Worm (Caenorhabditis elegans) whole organism, L4 larva: ENCODE results near the gene T14A8.2.

ENCODE experiments used
- F49E8.2 ChIP-seq: sonication (generic microtip); optimal IDR thresholded peaks from 2 replicates; lab custom pipeline; 2016; ENCODE audit warnings: missing compliant biosample characterization, mild to moderate bottlenecking, missing genetic modification characterization, borderline replicate concordance
- ZK546.5 ChIP-seq, 2 experiments: sonication (generic microtip); optimal IDR thresholded peaks; 2 replicates each; lab custom pipeline; 2017; ENCODE audit warnings: missing biosample characterization in 2 of 2, missing genetic modification characterization in 2 of 2
- ama-1 ChIP-seq: fragments of 150-350 bp; optimal IDR thresholded peaks from 2 replicates; lab custom pipeline; 2014; ENCODE audit warnings: inconsistent platforms, mixed read lengths
- daf-12 ChIP-seq: fragments of 150-350 bp; optimal IDR thresholded peaks from 2 replicates; lab custom pipeline; 2014; ENCODE audit warnings: missing biosample characterization, missing genetic modification reagents, missing genetic modification characterization
- dmd-8 ChIP-seq: fragments of 200-800 bp; sonication (Bioruptor generic); IDR thresholded peaks from 2 replicates; pipeline ENCODE4 v1.3.6; 2022; ENCODE audit warnings: missing genetic modification characterization, missing compliant biosample characterization
- egl-27 ChIP-seq: sonication (generic microtip); optimal IDR thresholded peaks from 3 replicates; lab custom pipeline; 2017; ENCODE audit warnings: missing biosample characterization, missing genetic modification reagents, missing genetic modification characterization
- fkh-10 ChIP-seq: fragments of 150-350 bp; optimal IDR thresholded peaks from 2 replicates; lab custom pipeline; 2014; ENCODE audit warnings: missing biosample characterization, missing genetic modification reagents, missing genetic modification characterization
- lir-3 ChIP-seq: sonication (generic microtip); optimal IDR thresholded peaks from 2 replicates; lab custom pipeline; 2016; ENCODE audit warnings: mild to moderate bottlenecking, missing genetic modification characterization, missing compliant biosample characterization
- nhr-76 ChIP-seq: fragments of 150-350 bp; optimal IDR thresholded peaks from 2 replicates; lab custom pipeline; 2014; ENCODE audit warnings: missing biosample characterization, missing genetic modification characterization
- pha-4 ChIP-seq, 2 experiments: fragments of 150-350 bp in 1 of 2; fragments of 200-800 bp in 1 of 2; sonication (Bioruptor generic) in 1 of 2; IDR thresholded peaks in 1 of 2; optimal IDR thresholded peaks in 1 of 2; 2 replicates each; pipeline versions ENCODE4 v1.3.6 to Lab custom; 2014 to 2022; ENCODE audit warnings: missing genetic modification characterization in 2 of 2, missing genetic modification reagents in 2 of 2, missing biosample characterization in 1 of 2, missing compliant biosample characterization in 1 of 2
- skn-1 ChIP-seq: fragments of 150-350 bp; optimal IDR thresholded peaks from 2 replicates; lab custom pipeline; 2014; ENCODE audit warnings: missing biosample characterization, missing genetic modification characterization

ce11 chrIV:7836030-7836429 is 13.6 kb upstream of the T14A8.2 start:
- TF ChIP-seq skn-1 (tag; lab: Kevin White, UChicago), result no peak
- no peak for TF ChIP-seq daf-12
- no peak for TF ChIP-seq dmd-8 (GFP tag; lab: Robert Waterston, UW)
- TF ChIP-seq fkh-10 (GFP tag; lab: Kevin White, UChicago), result no peak
- no peak for TF ChIP-seq F49E8.2 (tag; lab: Kevin White, UChicago)
- TF ChIP-seq lir-3, result no peak
- TF ChIP-seq egl-27 (tag; lab: Kevin White, UChicago), result no peak
- TF ChIP-seq ZK546.5 (tag; optimal IDR thresholded peaks at IDR 0.05; lab: Kevin White, UChicago), result no peak
- TF ChIP-seq nhr-76 (tag; lab: Kevin White, UChicago), result no peak
- TF ChIP-seq pha-4 (GFP tag; IDR thresholded peaks at IDR 0.05; lab: Robert Waterston, UW), result no peak
- no peak for TF ChIP-seq pha-4 (tag; optimal IDR thresholded peaks at IDR 0.05; lab: Kevin White, UChicago)
- no peak for TF ChIP-seq ama-1 (lab: Kevin White, UChicago)
